Worm (Caenorhabditis elegans): Measurements from ENCODE around the gene ZK863.8.

- TF ChIP-seq him-1 (tag; optimal IDR thresholded peaks at IDR 0.05): no peak
- TF ChIP-seq dao-5 (tag; optimal IDR thresholded peaks at IDR 0.05): no peak
Observed at ce11 chrV:12196659-12197058, 9.3 kb upstream of the ZK863.8 start.
